Fruit fly (Drosophila melanogaster) whole organism, prepupa: ENCODE measurements around the gene Cp19.

Experiments
- Blimp-1 ChIP-seq: fragments of 200-800 bp; sonication (Bioruptor generic); optimal IDR thresholded peaks from 3 replicates; lab custom pipeline; 2017; ENCODE audit warnings: missing biosample characterization, missing genetic modification characterization, mild to moderate bottlenecking, moderate library complexity, missing genetic modification reagents
- CG10669 ChIP-seq: fragments of 200-800 bp; sonication (Bioruptor generic); optimal IDR thresholded peaks from 3 replicates; lab custom pipeline; 2018; ENCODE audit warnings: missing biosample characterization, mild to moderate bottlenecking, missing genetic modification characterization, moderate library complexity
- CG11762 ChIP-seq: fragments of 200-800 bp; sonication (Bioruptor generic); optimal IDR thresholded peaks from 3 replicates; lab custom pipeline; 2016; ENCODE audit warnings: missing biosample characterization, missing genetic modification characterization; ENCODE audit not compliant: insufficient read depth
- CG15336 ChIP-seq: fragments of 200-800 bp; sonication (Bioruptor generic); IDR thresholded peaks from 2 replicates; pipeline ENCODE4 v1.3.6; 2022; ENCODE audit warnings: missing biosample characterization, missing genetic modification characterization
- CG1621 ChIP-seq: fragments of 200-800 bp; sonication (Bioruptor generic); optimal IDR thresholded peaks from 3 replicates; lab custom pipeline; 2018; ENCODE audit warnings: missing biosample characterization, mild to moderate bottlenecking, missing genetic modification characterization
- CG16779 ChIP-seq: fragments of 200-800 bp; sonication (Bioruptor generic); optimal IDR thresholded peaks from 3 replicates; lab custom pipeline; 2017; ENCODE audit warnings: missing biosample characterization, mild to moderate bottlenecking, missing genetic modification characterization
- CG3032 ChIP-seq: fragments of 200-800 bp; optimal IDR thresholded peaks from 2 replicates; lab custom pipeline; 2019; ENCODE audit warnings: missing biosample characterization, mild to moderate bottlenecking, missing genetic modification characterization, moderate library complexity
- CG31627 ChIP-seq: fragments of 200-800 bp; sonication (Bioruptor generic); optimal IDR thresholded peaks from 3 replicates; lab custom pipeline; 2016; ENCODE audit warnings: missing biosample characterization, missing genetic modification characterization
- CG32006 ChIP-seq: fragments of 200-800 bp; sonication (Bioruptor generic); optimal IDR thresholded peaks from 3 replicates; lab custom pipeline; 2017; ENCODE audit warnings: missing biosample characterization, mild to moderate bottlenecking, missing genetic modification characterization
- CG34406 ChIP-seq: fragments of 200-800 bp; sonication (Bioruptor generic); optimal IDR thresholded peaks from 3 replicates; lab custom pipeline; 2016; ENCODE audit warnings: missing biosample characterization, missing genetic modification characterization
- CG3919 ChIP-seq: fragments of 200-800 bp; sonication (Bioruptor generic); optimal IDR thresholded peaks from 3 replicates; lab custom pipeline; 2016; ENCODE audit warnings: missing biosample characterization, missing genetic modification characterization
- CG4318 ChIP-seq: fragments of 200-800 bp; sonication (Bioruptor generic); optimal IDR thresholded peaks from 3 replicates; lab custom pipeline; 2017; ENCODE audit warnings: missing biosample characterization, mild to moderate bottlenecking, missing genetic modification characterization
- CG6163 ChIP-seq: fragments of 200-800 bp; sonication (Bioruptor generic); IDR thresholded peaks from 3 replicates; pipeline ENCODE4 v1.3.6; 2022; ENCODE audit warnings: missing biosample characterization, missing genetic modification characterization
- CG6276 ChIP-seq: fragments of 200-800 bp; sonication (Bioruptor generic); optimal IDR thresholded peaks from 2 replicates; lab custom pipeline; 2017; ENCODE audit warnings: missing biosample characterization, mild to moderate bottlenecking, missing genetic modification characterization
- CG6808 ChIP-seq: fragments of 200-800 bp; sonication (Bioruptor generic); optimal IDR thresholded peaks from 3 replicates; lab custom pipeline; 2017; ENCODE audit warnings: missing biosample characterization, missing genetic modification characterization, mild to moderate bottlenecking, moderate library complexity, missing genetic modification reagents
- CG6854 ChIP-seq: fragments of 200-800 bp; sonication (Bioruptor generic); optimal IDR thresholded peaks from 2 replicates; lab custom pipeline; 2017; ENCODE audit warnings: missing biosample characterization, mild to moderate bottlenecking, missing genetic modification characterization
- CG8319 ChIP-seq: fragments of 200-800 bp; sonication (Bioruptor generic); optimal IDR thresholded peaks from 3 replicates; lab custom pipeline; 2016; ENCODE audit warnings: missing biosample characterization, missing genetic modification characterization
- CG8632 ChIP-seq: fragments of 200-800 bp; sonication (Bioruptor generic); optimal IDR thresholded peaks from 3 replicates; lab custom pipeline; 2016; ENCODE audit warnings: missing biosample characterization, missing genetic modification characterization
- CG9139 ChIP-seq: fragments of 200-800 bp; sonication (Bioruptor generic); optimal IDR thresholded peaks from 3 replicates; lab custom pipeline; 2017; ENCODE audit warnings: missing biosample characterization, mild to moderate bottlenecking, missing genetic modification characterization
- Eip75B ChIP-seq: fragments of 200-800 bp; sonication (Bioruptor generic); optimal IDR thresholded peaks from 3 replicates; lab custom pipeline; 2016; ENCODE audit warnings: missing biosample characterization, missing genetic modification characterization
- Eip78C ChIP-seq: fragments of 200-800 bp; sonication (Bioruptor generic); peaks from one replicate; lab custom pipeline; 2016; ENCODE audit warnings: missing biosample characterization, missing genetic modification characterization
- Eip93F ChIP-seq: fragments of 200-800 bp; sonication (Bioruptor generic); optimal IDR thresholded peaks from 2 replicates; lab custom pipeline; 2016; ENCODE audit warnings: missing biosample characterization, mild to moderate bottlenecking, missing genetic modification characterization
- Ets21C ChIP-seq: fragments of 200-800 bp; sonication (Bioruptor generic); optimal IDR thresholded peaks from 3 replicates; lab custom pipeline; 2016; ENCODE audit warnings: missing biosample characterization, missing genetic modification characterization
- Ets96B ChIP-seq: fragments of 200-800 bp; optimal IDR thresholded peaks from 2 replicates; lab custom pipeline; 2019; ENCODE audit warnings: missing biosample characterization, mild to moderate bottlenecking, missing genetic modification characterization, moderate library complexity
- Gug ChIP-seq: fragments of 200-800 bp; sonication (Bioruptor generic); IDR thresholded peaks from 2 replicates; pipeline ENCODE4 v1.3.6; 2022; ENCODE audit warnings: missing biosample characterization, missing genetic modification characterization
- Hr38 ChIP-seq: sonication (Bioruptor generic); optimal IDR thresholded peaks from 2 replicates; lab custom pipeline; 2016; ENCODE audit warnings: missing biosample characterization, missing genetic modification characterization
- Hr39 ChIP-seq: fragments of 200-800 bp; sonication (Bioruptor generic); optimal IDR thresholded peaks from 2 replicates; lab custom pipeline; 2016; ENCODE audit warnings: missing biosample characterization, missing genetic modification characterization
- Hr4 ChIP-seq: fragments of 200-800 bp; sonication (Bioruptor generic); optimal IDR thresholded peaks from 3 replicates; lab custom pipeline; 2016; ENCODE audit warnings: missing biosample characterization, missing genetic modification characterization
- Lpt ChIP-seq: fragments of 200-800 bp; sonication (Bioruptor generic); optimal IDR thresholded peaks from 3 replicates; lab custom pipeline; 2016; ENCODE audit warnings: missing biosample characterization, missing genetic modification characterization
- OdsH ChIP-seq: fragments of 200-800 bp; sonication (Bioruptor generic); optimal IDR thresholded peaks from 3 replicates; lab custom pipeline; 2016; ENCODE audit warnings: missing biosample characterization, missing genetic modification characterization
- Smox ChIP-seq: fragments of 200-800 bp; sonication (Bioruptor generic); optimal IDR thresholded peaks from 3 replicates; lab custom pipeline; 2016; ENCODE audit warnings: missing biosample characterization, missing genetic modification characterization
- Sox102F ChIP-seq: fragments of 200-800 bp; sonication (Bioruptor generic); optimal IDR thresholded peaks from 2 replicates; lab custom pipeline; 2016; ENCODE audit warnings: missing biosample characterization, mild to moderate bottlenecking, missing genetic modification characterization
- Sox14 ChIP-seq: fragments of 200-800 bp; sonication (Bioruptor generic); optimal IDR thresholded peaks from 3 replicates; lab custom pipeline; 2016; ENCODE audit warnings: missing biosample characterization, missing genetic modification characterization
- Sox15 ChIP-seq: fragments of 200-800 bp; sonication (Bioruptor generic); optimal IDR thresholded peaks from 3 replicates; lab custom pipeline; 2016; ENCODE audit warnings: missing biosample characterization, missing genetic modification characterization
- achi ChIP-seq: fragments of 200-800 bp; sonication (Bioruptor generic); optimal IDR thresholded peaks from 3 replicates; lab custom pipeline; 2016; ENCODE audit warnings: missing biosample characterization, missing genetic modification characterization
- cyc ChIP-seq: fragments of 200-800 bp; sonication (Bioruptor generic); optimal IDR thresholded peaks from 3 replicates; lab custom pipeline; 2016; ENCODE audit warnings: missing biosample characterization, missing genetic modification characterization
- dac ChIP-seq: fragments of 200-800 bp; sonication (Bioruptor generic); optimal IDR thresholded peaks from 2 replicates; lab custom pipeline; 2017; ENCODE audit warnings: missing biosample characterization, mild to moderate bottlenecking, missing genetic modification characterization
- dsx ChIP-seq: fragments of 200-800 bp; optimal IDR thresholded peaks from 3 replicates; lab custom pipeline; 2019; ENCODE audit warnings: missing biosample characterization, mild to moderate bottlenecking, missing genetic modification characterization, moderate library complexity; ENCODE audit not compliant: poor library complexity, severe bottlenecking
- eg ChIP-seq: fragments of 200-800 bp; sonication (Bioruptor generic); IDR thresholded peaks from 3 replicates; pipeline ENCODE4 v1.3.6; 2022; ENCODE audit warnings: missing biosample characterization, missing genetic modification characterization
- fd85E ChIP-seq: fragments of 200-800 bp; sonication (Bioruptor generic); optimal IDR thresholded peaks from 3 replicates; lab custom pipeline; 2016; ENCODE audit warnings: missing biosample characterization, missing genetic modification characterization
- fkh ChIP-seq: fragments of 200-800 bp; sonication (Bioruptor generic); optimal IDR thresholded peaks from 3 replicates; lab custom pipeline; 2017; ENCODE audit warnings: missing biosample characterization, mild to moderate bottlenecking, missing genetic modification characterization, moderate library complexity
- lz ChIP-seq: fragments of 200-800 bp; sonication (Bioruptor generic); optimal IDR thresholded peaks from 3 replicates; lab custom pipeline; 2016; ENCODE audit warnings: missing biosample characterization, missing genetic modification characterization
- net ChIP-seq: fragments of 200-800 bp; sonication (Bioruptor generic); optimal IDR thresholded peaks from 3 replicates; lab custom pipeline; 2016; ENCODE audit warnings: missing biosample characterization, missing genetic modification characterization
- ss ChIP-seq, 2 experiments: fragments of 200-800 bp; sonication (Bioruptor generic); optimal IDR thresholded peaks; 2 replicates in 1 of 2; 3 replicates in 1 of 2; lab custom pipeline; 2017 to 2018; ENCODE audit warnings: mild to moderate bottlenecking in 2 of 2, missing biosample characterization in 2 of 2, missing genetic modification characterization in 2 of 2, moderate library complexity in 1 of 2
- topi ChIP-seq: fragments of 200-800 bp; sonication (Bioruptor generic); optimal IDR thresholded peaks from 3 replicates; lab custom pipeline; 2016; ENCODE audit warnings: missing biosample characterization, missing genetic modification characterization
- vri ChIP-seq: fragments of 200-800 bp; sonication (Bioruptor generic); optimal IDR thresholded peaks from 3 replicates; lab custom pipeline; 2016; ENCODE audit warnings: missing biosample characterization, mild to moderate bottlenecking, missing genetic modification characterization

Cp19 gene

DNA sequence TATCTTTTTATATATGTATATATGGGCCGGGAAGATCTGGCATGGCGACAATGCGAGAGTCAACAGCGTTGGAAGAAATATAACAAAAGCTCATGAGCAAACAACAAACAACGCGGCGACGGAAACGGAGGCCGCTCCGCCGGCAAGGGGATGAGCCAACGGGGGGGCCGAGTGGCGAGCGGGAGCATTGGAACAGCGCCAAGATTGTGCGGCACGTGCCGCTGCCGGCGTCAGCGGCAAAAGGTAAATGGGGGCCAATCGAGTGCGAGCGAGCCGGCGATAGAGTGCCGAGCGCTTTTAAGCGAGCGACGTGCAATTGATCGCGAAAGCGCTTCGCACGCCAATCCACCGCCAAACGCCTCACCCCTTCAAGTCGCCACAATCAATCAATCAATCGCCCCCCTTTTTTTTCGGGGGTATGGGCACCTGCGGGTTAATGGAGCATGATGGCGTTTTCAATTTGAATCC, 33.1 kb upstream of the Cp19 start (continued):
- TF ChIP-seq CG4318 (GFP tag; lab: Kevin White, UChicago) = no peak
- TF ChIP-seq CG15336 (GFP tag; lab: Robert Waterston, UW) = 0 out of 2 replicates have a peak, but pooled peaks have one; percentile 20
- peak; percentile 17 for TF ChIP-seq net (GFP tag; lab: Kevin White, UChicago)
- TF ChIP-seq CG16779 (tag; lab: Kevin White, UChicago) = no peak
- TF ChIP-seq Sox14 (GFP tag; lab: Kevin White, UChicago) = peak; percentile 47
- no peak for TF ChIP-seq Hr38
- TF ChIP-seq topi = peak; percentile 33
- no peak for TF ChIP-seq Smox (GFP tag; lab: Kevin White, UChicago)
- TF ChIP-seq Lpt = peak; percentile 40
- peak; percentile 33 for TF ChIP-seq CG8632 (GFP tag; lab: Kevin White, UChicago)
- TF ChIP-seq dac (GFP tag; lab: Kevin White, UChicago) = no peak
- no peak for TF ChIP-seq CG3032 (tag; lab: Kevin White, UChicago)
- TF ChIP-seq cyc = peak; percentile 14
- peak; percentile 56 for TF ChIP-seq CG6808 (GFP tag; lab: Kevin White, UChicago)
- peak; percentile 19 for TF ChIP-seq CG32006 (GFP tag; lab: Kevin White, UChicago)
- peak; percentile 13 for TF ChIP-seq Sox102F
- peak; percentile 38 for TF ChIP-seq CG3919
- peak; percentile 12 for TF ChIP-seq Eip93F (GFP tag; lab: Kevin White, UChicago)
- TF ChIP-seq Eip75B = peak; percentile 2
- TF ChIP-seq OdsH (GFP tag; lab: Kevin White, UChicago) = no peak
- TF ChIP-seq, all 60 proteins: peak for 34

dm6 chr3L:8697862-8698261, 31.8 kb upstream of the Cp19 start:
- TF ChIP-seq Hr4 (GFP tag; lab: Kevin White, UChicago) = no peak
- no peak for TF ChIP-seq Hr39
- peak; percentile 32 for TF ChIP-seq CG16779 (tag; lab: Kevin White, UChicago)
- no peak for TF ChIP-seq CG8319 (GFP tag; lab: Kevin White, UChicago)
- TF ChIP-seq vri = no peak
- TF ChIP-seq CG4318 (GFP tag; lab: Kevin White, UChicago) = no peak
- no peak for TF ChIP-seq fkh (GFP tag; lab: Kevin White, UChicago)
- TF ChIP-seq CG6808 (GFP tag; lab: Kevin White, UChicago) = peak; percentile 45
- no peak for TF ChIP-seq CG32006 (GFP tag; lab: Kevin White, UChicago)
- TF ChIP-seq CG11762 (GFP tag; lab: Kevin White, UChicago) = no peak
- TF ChIP-seq lz (GFP tag; lab: Kevin White, UChicago) = no peak
- no peak for TF ChIP-seq topi
- TF ChIP-seq CG6854 (GFP tag; lab: Kevin White, UChicago) = peak; percentile 74
- TF ChIP-seq CG3919 = no peak
- TF ChIP-seq OdsH (GFP tag; lab: Kevin White, UChicago) = no peak
- TF ChIP-seq CG31627 (GFP tag; lab: Kevin White, UChicago) = no peak
- TF ChIP-seq Lpt = no peak
- peak; percentile 30 for TF ChIP-seq CG6276 (GFP tag; lab: Kevin White, UChicago)
- peak; percentile 7 for TF ChIP-seq Blimp-1
- no peak for TF ChIP-seq CG34406 (GFP tag; lab: Kevin White, UChicago)
- TF ChIP-seq eg (GFP tag; lab: Robert Waterston, UW) = peak; percentile 25; the same call in 1 of the 3 replicates
- peak; percentile 61 to 80 for TF ChIP-seq ss (GFP tag; optimal IDR thresholded peaks at IDR 0.05; lab: Kevin White, UChicago)
- no peak for TF ChIP-seq CG8632 (GFP tag; lab: Kevin White, UChicago)
- peak; percentile 30 for TF ChIP-seq CG1621 (tag; lab: Kevin White, UChicago)
- no peak for TF ChIP-seq dsx
- TF ChIP-seq CG3032 (tag; lab: Kevin White, UChicago) = no peak
- TF ChIP-seq achi (GFP tag; lab: Kevin White, UChicago) = no peak
- no peak for TF ChIP-seq Eip78C (GFP tag; lab: Kevin White, UChicago)
- no peak for TF ChIP-seq Smox (GFP tag; lab: Kevin White, UChicago)
- no peak for TF ChIP-seq Gug (GFP tag; lab: Robert Waterston, UW)
- no peak for TF ChIP-seq cyc
- TF ChIP-seq Eip93F (GFP tag; lab: Kevin White, UChicago) = no peak
- TF ChIP-seq Ets21C (GFP tag; lab: Kevin White, UChicago) = no peak
- TF ChIP-seq Ets96B (tag; lab: Kevin White, UChicago) = no peak
- TF ChIP-seq CG10669 (GFP tag; lab: Kevin White, UChicago) = peak; percentile 18
- no peak for TF ChIP-seq CG6163 (GFP tag; lab: Robert Waterston, UW)
- peak; percentile 61 for TF ChIP-seq CG9139 (GFP tag; lab: Kevin White, UChicago)
- TF ChIP-seq Sox15 (GFP tag; lab: Kevin White, UChicago) = no peak
- no peak for TF ChIP-seq fd85E (GFP tag; lab: Kevin White, UChicago)
